Worm (Caenorhabditis elegans) whole organism, young adult: Measurements from ENCODE around the gene smrc-1.

Experiments
- T26A5.8 ChIP-seq: sonication (generic microtip); optimal IDR thresholded peaks from 2 replicates; lab custom pipeline; 2016; ENCODE audit warnings: missing genetic modification characterization, missing compliant biosample characterization
- Y79H2A.3 ChIP-seq: fragments of 200-800 bp; sonication (Bioruptor generic); conservative IDR thresholded peaks from 2 replicates; pipeline ENCODE4 v1.3.6; 2022; ENCODE audit warnings: missing genetic modification reagents, missing genetic modification characterization, missing compliant biosample characterization
- ama-1 ChIP-seq, 3 experiments: fragments of 150-350 bp in 1 of 3; sonication (generic microtip) in 2 of 3; optimal IDR thresholded peaks; 2 replicates each; lab custom pipeline; 2014 to 2018; ENCODE audit warnings: missing biosample characterization in 2 of 3, missing genetic modification characterization in 2 of 3, missing genetic modification reagents in 2 of 3
- ets-4 ChIP-seq: fragments of 200-800 bp; sonication (Bioruptor generic); optimal IDR thresholded peaks from 2 replicates; lab custom pipeline; 2018; ENCODE audit warnings: mild to moderate bottlenecking, missing genetic modification characterization, missing compliant biosample characterization
- let-526 ChIP-seq: fragments of 200-800 bp; sonication (Bioruptor generic); IDR thresholded peaks from 2 replicates; pipeline ENCODE4 v1.3.6; 2022; ENCODE audit warnings: missing genetic modification reagents, missing genetic modification characterization, missing compliant biosample characterization
- rcor-1 ChIP-seq: fragments of 200-800 bp; sonication (Bioruptor generic); IDR thresholded peaks from 2 replicates; pipeline ENCODE4 v1.3.6; 2022; ENCODE audit warnings: missing genetic modification reagents, missing genetic modification characterization, missing compliant biosample characterization
- unc-130 ChIP-seq: sonication (generic microtip); optimal IDR thresholded peaks from 2 replicates; lab custom pipeline; 2016; ENCODE audit warnings: missing genetic modification reagents, missing genetic modification characterization, missing compliant biosample characterization
- unc-62 ChIP-seq: fragments of 150-350 bp; optimal IDR thresholded peaks from 2 replicates; lab custom pipeline; 2014; ENCODE audit warnings: missing biosample characterization, missing genetic modification reagents, missing genetic modification characterization

ce11 chrIII:6406829-6407228 lies 16.1 kb downstream of the smrc-1 start, which contains the start of gene let-756:
- TF ChIP-seq ama-1 (optimal IDR thresholded peaks at IDR 0.05; lab: Kevin White, UChicago) (no peak), ama-1 (GFP tag; optimal IDR thresholded peaks at IDR 0.05; lab: Kevin White, UChicago) (no peak), ets-4 (GFP tag; lab: Kevin White, UChicago) (no peak), unc-62 (no peak), unc-130 (GFP tag; lab: Kevin White, UChicago) (no peak), Y79H2A.3 (no peak), let-526 (GFP tag; lab: Robert Waterston, UW) (no peak), rcor-1 (no peak), T26A5.8 (no peak)
